Fruit fly (Drosophila melanogaster): ENCODE measurements around the gene Ir76b.

DNA sequence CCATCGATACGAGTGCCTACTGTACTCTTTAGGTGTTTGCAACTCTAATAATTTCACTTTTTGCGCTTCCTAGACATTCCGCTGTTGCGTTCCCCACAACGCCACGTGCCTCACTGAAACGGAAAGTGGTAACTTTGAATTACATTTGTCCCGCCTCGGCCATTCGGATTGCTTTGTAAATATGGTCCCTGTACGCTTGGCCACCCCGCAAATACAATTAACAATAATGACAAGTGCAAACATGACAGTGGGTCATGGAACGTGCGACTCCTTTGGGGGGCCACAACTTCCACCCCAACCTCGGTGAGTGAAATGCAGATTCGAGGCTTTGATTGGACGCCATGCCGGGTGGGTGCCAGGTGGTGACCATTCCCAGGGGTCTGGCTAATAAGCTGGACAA, at the start of gene Ir76b:
- TF ChIP-seq CG13204 (GFP tag; optimal IDR thresholded peaks at IDR 0.05) (no peak), CG9948 (tag; optimal IDR thresholded peaks at IDR 0.05) (no peak), CG14655 (GFP tag; optimal IDR thresholded peaks at IDR 0.05) (no peak), CG15710 (tag; optimal IDR thresholded peaks at IDR 0.05) (no peak), CG12605 (GFP tag; IDR thresholded peaks at IDR 0.05) (no peak), Pif1A (GFP tag; optimal IDR thresholded peaks at IDR 0.05) (no peak), Snoo (tag; optimal IDR thresholded peaks at IDR 0.05) (no peak)

Measured in whole organism, pupa.